Worm (Caenorhabditis elegans) whole organism, early embryonic: Measurements from ENCODE around the gene efk-1.

Experiments used
- B0310.2 ChIP-seq: sonication (generic microtip); optimal IDR thresholded peaks from 2 replicates; lab custom pipeline; 2016; ENCODE audit warnings: mild to moderate bottlenecking, missing genetic modification characterization, missing compliant biosample characterization
- F13C5.2 ChIP-seq: sonication (generic microtip); optimal IDR thresholded peaks from 2 replicates; lab custom pipeline; 2017; ENCODE audit warnings: mild to moderate bottlenecking, missing genetic modification characterization, inconsistent platforms, missing compliant biosample characterization
- aly-1 ChIP-seq: sonication (generic microtip); optimal IDR thresholded peaks from 2 replicates; lab custom pipeline; 2016; ENCODE audit warnings: missing genetic modification characterization, missing compliant biosample characterization
- ama-1 ChIP-seq: fragments of 150-350 bp; optimal IDR thresholded peaks from 2 replicates; lab custom pipeline; 2014
- ceh-13 ChIP-seq: fragments of 200-800 bp; sonication (Bioruptor generic); optimal IDR thresholded peaks from 2 replicates; lab custom pipeline; 2018; ENCODE audit warnings: mild to moderate bottlenecking, missing genetic modification characterization, missing compliant biosample characterization
- ceh-36 ChIP-seq: sonication (generic microtip); optimal IDR thresholded peaks from 2 replicates; lab custom pipeline; 2016; ENCODE audit warnings: missing genetic modification characterization, inconsistent platforms, missing compliant biosample characterization
- ets-7 ChIP-seq: sonication (generic microtip); optimal IDR thresholded peaks from 2 replicates; lab custom pipeline; 2016; ENCODE audit warnings: missing genotype, missing genetic modification characterization, missing compliant biosample characterization
- flt-1 ChIP-seq: fragments of 200-800 bp; sonication (Bioruptor generic); IDR thresholded peaks from 2 replicates; pipeline ENCODE4 v1.3.6; 2022; ENCODE audit warnings: missing genetic modification characterization, missing compliant biosample characterization
- hmbx-1 ChIP-seq: sonication (generic microtip); optimal IDR thresholded peaks from 2 replicates; lab custom pipeline; 2016; ENCODE audit warnings: mild to moderate bottlenecking, missing genetic modification characterization, missing compliant biosample characterization
- hmg-4 ChIP-seq: fragments of 200-800 bp; sonication (Bioruptor generic); optimal IDR thresholded peaks from 2 replicates; lab custom pipeline; 2018; ENCODE audit warnings: mild to moderate bottlenecking, missing genetic modification characterization, missing compliant biosample characterization
- hnd-1 ChIP-seq: sonication (generic microtip); optimal IDR thresholded peaks from 2 replicates; lab custom pipeline; 2016; ENCODE audit warnings: missing genetic modification characterization, missing compliant biosample characterization
- pes-1 ChIP-seq: fragments of 200-800 bp; sonication (Bioruptor generic); IDR thresholded peaks from 2 replicates; pipeline ENCODE4 v1.3.6; 2022; ENCODE audit warnings: missing genetic modification reagents, missing genetic modification characterization, missing compliant biosample characterization
- scrt-1 ChIP-seq: fragments of 200-800 bp; sonication (Bioruptor generic); IDR thresholded peaks from 2 replicates; pipeline ENCODE4 v1.3.6; 2022; ENCODE audit warnings: missing genetic modification characterization, missing compliant biosample characterization
- sea-1 ChIP-seq: fragments of 200-800 bp; sonication (Bioruptor generic); conservative IDR thresholded peaks from 2 replicates; pipeline ENCODE4 v1.3.6; 2022; ENCODE audit warnings: missing genetic modification characterization, missing compliant biosample characterization
- tbx-11 ChIP-seq: fragments of 200-800 bp; sonication (Bioruptor generic); IDR thresholded peaks from 2 replicates; pipeline ENCODE4 v1.3.6; 2022; ENCODE audit warnings: missing genetic modification characterization, missing compliant biosample characterization
- tbx-37 ChIP-seq: fragments of 200-800 bp; sonication (Bioruptor generic); conservative IDR thresholded peaks from 2 replicates; pipeline ENCODE4 v1.3.6; 2022; ENCODE audit warnings: missing genetic modification reagents, missing genetic modification characterization, missing compliant biosample characterization
- tra-4 ChIP-seq: sonication (generic microtip); optimal IDR thresholded peaks from 2 replicates; lab custom pipeline; 2017; ENCODE audit warnings: missing genetic modification characterization, missing compliant biosample characterization

The efk-1 gene

DNA sequence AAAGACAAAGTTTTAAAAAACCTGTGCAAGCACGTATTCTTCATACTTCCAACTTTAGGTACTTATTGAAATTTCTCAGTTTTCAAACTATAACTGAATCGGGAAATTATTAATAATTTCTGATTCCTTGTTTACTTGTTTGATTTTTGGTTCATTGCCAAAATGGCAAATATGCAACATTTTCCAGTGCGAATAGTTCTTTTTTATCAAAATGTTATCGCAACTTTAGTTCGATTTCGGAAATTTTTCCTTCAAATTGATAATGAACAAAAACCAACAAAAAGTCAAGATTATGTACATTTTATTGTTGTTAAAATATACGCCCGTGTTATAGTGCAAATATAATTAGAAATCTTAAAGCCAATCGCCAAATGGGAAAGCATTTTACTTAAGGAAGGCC, 9.3 kb upstream of the efk-1 start:
- TF ChIP-seq ama-1 (lab: Kevin White, UChicago) (no peak), hmbx-1 (no peak), F13C5.2 (no peak), ceh-13 (no peak), B0310.2 (tag; lab: Kevin White, UChicago) (no peak), scrt-1 (GFP tag; lab: Robert Waterston, UW) (no peak), ceh-36 (tag; lab: Kevin White, UChicago) (no peak), sea-1 (GFP tag; lab: Robert Waterston, UW) (no peak), pes-1 (GFP tag; lab: Robert Waterston, UW) (no peak), tbx-37 (GFP tag; lab: Robert Waterston, UW) (no peak), hmg-4 (no peak), tbx-11 (no peak), tra-4 (tag; lab: Kevin White, UChicago) (no peak), aly-1 (tag; lab: Kevin White, UChicago) (no peak), hnd-1 (no peak), flt-1 (GFP tag; lab: Robert Waterston, UW) (no peak), ets-7 (tag; lab: Kevin White, UChicago) (no peak)

DNA sequence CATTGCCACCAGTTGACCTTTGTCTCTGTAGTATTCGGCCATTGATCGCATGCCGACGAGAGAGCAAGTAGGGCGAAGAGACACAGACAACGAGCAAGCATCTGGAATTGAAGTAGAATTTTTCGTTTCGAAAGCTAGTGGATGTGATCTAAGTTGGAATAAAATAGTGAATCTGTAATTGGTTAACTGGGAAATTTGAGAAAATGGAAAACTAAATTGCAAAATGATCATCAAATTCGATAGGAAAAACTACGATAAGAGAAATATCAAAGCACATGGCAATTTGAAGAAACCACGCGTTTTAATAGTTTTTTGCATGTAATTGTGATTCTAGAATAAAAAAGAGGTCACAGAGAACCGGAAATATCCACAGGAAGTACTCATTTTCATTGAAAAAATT, 8.4 kb upstream of the efk-1 start, which contains the start of gene F42A10.6:
Gene F42A10.6 (minus strand): TSS at position 101 of the 400 bp plus-strand sequence.
- TF ChIP-seq hmg-4 (no peak), B0310.2 (tag; lab: Kevin White, UChicago) (no peak), sea-1 (GFP tag; lab: Robert Waterston, UW) (no peak), F13C5.2 (no peak), pes-1 (GFP tag; lab: Robert Waterston, UW) (no peak), aly-1 (tag; lab: Kevin White, UChicago) (no peak), flt-1 (GFP tag; lab: Robert Waterston, UW) (no peak), ets-7 (tag; lab: Kevin White, UChicago) (no peak), tbx-37 (GFP tag; lab: Robert Waterston, UW) (no peak), scrt-1 (GFP tag; lab: Robert Waterston, UW) (no peak), hnd-1 (no peak), hmbx-1 (no peak), tra-4 (tag; lab: Kevin White, UChicago) (no peak), ceh-36 (tag; lab: Kevin White, UChicago) (no peak), ama-1 (lab: Kevin White, UChicago) (no peak), tbx-11 (no peak), ceh-13 (no peak)

DNA sequence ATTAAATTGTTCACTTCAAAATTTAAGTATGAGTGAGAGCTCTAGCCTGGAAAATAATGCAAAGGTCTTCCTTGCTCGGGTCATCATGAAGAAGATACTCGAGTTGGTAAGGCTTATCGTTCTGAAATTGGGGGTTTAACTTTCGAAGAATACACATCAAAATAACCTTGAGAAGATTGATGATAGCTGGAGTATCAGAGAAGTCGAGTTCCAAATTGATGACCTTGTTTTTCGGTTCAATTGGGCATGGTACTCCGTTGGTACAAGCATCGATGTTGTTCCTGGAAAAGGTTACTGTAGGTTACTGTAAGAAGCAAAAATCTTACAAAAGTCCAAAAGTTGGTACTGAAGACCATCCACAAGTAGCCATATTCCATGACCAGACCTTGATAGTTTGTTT, 7.8 kb upstream of the efk-1 start:
- no peak for TF ChIP-seq aly-1 (tag; lab: Kevin White, UChicago)
- no peak for TF ChIP-seq pes-1 (GFP tag; lab: Robert Waterston, UW)
- TF ChIP-seq ceh-13, result no peak
- TF ChIP-seq sea-1 (GFP tag; lab: Robert Waterston, UW), result no peak
- TF ChIP-seq tra-4 (tag; lab: Kevin White, UChicago), result no peak
- TF ChIP-seq ets-7 (tag; lab: Kevin White, UChicago), result no peak
- no peak for TF ChIP-seq scrt-1 (GFP tag; lab: Robert Waterston, UW)
- no peak for TF ChIP-seq ama-1 (lab: Kevin White, UChicago)
- TF ChIP-seq tbx-37 (GFP tag; lab: Robert Waterston, UW), result no peak
- TF ChIP-seq ceh-36 (tag; lab: Kevin White, UChicago), result no peak
- TF ChIP-seq hmg-4, result no peak
- TF ChIP-seq tbx-11, result no peak
- no peak for TF ChIP-seq hnd-1
- TF ChIP-seq B0310.2 (tag; lab: Kevin White, UChicago), result no peak
- no peak for TF ChIP-seq flt-1 (GFP tag; lab: Robert Waterston, UW)
- no peak for TF ChIP-seq hmbx-1
- TF ChIP-seq F13C5.2, result no peak

DNA sequence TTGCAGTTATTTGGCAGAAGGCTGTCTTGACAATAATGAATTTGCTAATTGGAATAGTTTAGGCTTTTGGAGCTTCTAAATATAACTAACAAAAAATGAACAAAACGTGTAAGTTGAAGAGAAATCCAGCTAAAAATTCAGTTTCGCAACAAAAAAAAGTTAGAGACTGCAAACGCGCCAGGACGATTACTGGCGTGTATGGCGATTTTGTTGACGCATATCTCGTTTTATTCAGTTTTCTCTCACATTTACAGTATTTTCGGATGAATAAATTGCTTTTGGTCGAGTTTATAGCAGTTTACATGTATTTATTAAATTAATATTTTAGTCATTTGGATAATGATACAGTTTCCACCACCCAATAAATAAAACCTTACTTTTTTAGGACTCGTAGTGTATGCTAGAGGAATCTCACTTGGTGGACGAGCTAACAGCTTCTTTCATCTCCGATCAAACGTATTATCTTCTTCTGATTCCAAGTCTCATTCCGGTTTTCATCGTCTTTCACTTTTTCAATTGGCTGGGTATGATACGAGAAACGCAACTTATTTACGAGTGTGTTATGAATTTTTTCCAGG, 4.8 kb upstream of the efk-1 start, which contains the start of the genes abcf-3 and F42A10.5:
Gene abcf-3 (plus strand): TSS at position 384 of the 578 bp plus-strand sequence.
Gene F42A10.5 (minus strand): TSS at position 458 of the 578 bp plus-strand sequence.
- TF ChIP-seq ceh-36 (tag; lab: Kevin White, UChicago) (no peak), aly-1 (tag; lab: Kevin White, UChicago) (no peak), tbx-11 (no peak), tbx-37 (GFP tag; lab: Robert Waterston, UW) (no peak), hmg-4 (no peak), F13C5.2 (no peak), scrt-1 (GFP tag; lab: Robert Waterston, UW) (no peak), ama-1 (lab: Kevin White, UChicago) (no peak), hnd-1 (no peak), tra-4 (tag; lab: Kevin White, UChicago) (no peak), flt-1 (GFP tag; lab: Robert Waterston, UW) (no peak), pes-1 (GFP tag; lab: Robert Waterston, UW) (no peak), B0310.2 (tag; lab: Kevin White, UChicago) (no peak), ceh-13 (no peak), ets-7 (tag; lab: Kevin White, UChicago) (no peak), hmbx-1 (no peak), sea-1 (GFP tag; lab: Robert Waterston, UW) (no peak)

DNA sequence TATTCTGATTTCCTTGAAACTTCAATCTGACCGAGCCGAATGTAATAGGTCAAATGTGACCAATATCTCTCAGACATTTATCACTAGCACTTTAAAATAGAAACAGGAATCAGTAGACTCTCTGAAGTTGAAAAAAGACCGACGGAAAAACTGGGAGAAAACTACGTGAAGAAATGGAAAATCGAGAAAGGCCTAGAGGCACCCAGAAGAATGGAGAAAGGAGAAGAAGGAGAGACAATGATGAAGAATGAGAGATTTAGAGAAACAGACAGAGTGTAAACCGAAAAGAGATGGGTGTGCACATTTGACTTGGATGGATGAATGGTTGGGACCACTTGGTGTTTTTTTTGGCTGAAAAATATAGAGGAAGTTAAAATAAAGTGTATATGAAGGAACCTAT, 1.7 kb upstream of the efk-1 start:
- TF ChIP-seq pes-1 (GFP tag; lab: Robert Waterston, UW) (no peak), F13C5.2 (peak; percentile 12)

DNA sequence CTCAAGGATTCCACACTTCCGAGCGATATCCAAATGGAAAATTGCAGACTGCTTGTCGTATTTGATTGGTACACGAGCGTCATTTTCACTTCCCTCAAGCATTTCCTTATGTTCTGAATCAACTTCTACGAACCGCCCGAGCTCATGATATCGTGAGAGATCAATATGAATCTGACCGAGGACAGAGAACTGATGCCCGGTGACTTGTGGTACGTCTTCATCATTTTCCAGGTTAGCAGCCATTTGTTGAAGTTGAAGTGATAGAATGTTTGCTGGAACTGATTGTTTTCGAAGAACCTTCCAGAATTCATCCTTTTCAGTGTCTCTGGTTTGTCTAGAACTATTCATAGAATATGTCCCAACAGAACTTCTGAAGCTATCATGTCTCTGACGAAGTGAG, 1.7 kb downstream of the efk-1 start:
- TF ChIP-seq F13C5.2 (no peak), tbx-37 (GFP tag; lab: Robert Waterston, UW) (no peak), flt-1 (GFP tag; lab: Robert Waterston, UW) (no peak), hmbx-1 (no peak), scrt-1 (GFP tag; lab: Robert Waterston, UW) (no peak), ceh-36 (tag; lab: Kevin White, UChicago) (no peak), aly-1 (tag; lab: Kevin White, UChicago) (no peak), ceh-13 (no peak), tra-4 (tag; lab: Kevin White, UChicago) (no peak), hmg-4 (no peak), ets-7 (tag; lab: Kevin White, UChicago) (no peak), B0310.2 (tag; lab: Kevin White, UChicago) (no peak), tbx-11 (no peak), pes-1 (GFP tag; lab: Robert Waterston, UW) (no peak), ama-1 (lab: Kevin White, UChicago) (no peak), sea-1 (GFP tag; lab: Robert Waterston, UW) (no peak), hnd-1 (no peak)

DNA sequence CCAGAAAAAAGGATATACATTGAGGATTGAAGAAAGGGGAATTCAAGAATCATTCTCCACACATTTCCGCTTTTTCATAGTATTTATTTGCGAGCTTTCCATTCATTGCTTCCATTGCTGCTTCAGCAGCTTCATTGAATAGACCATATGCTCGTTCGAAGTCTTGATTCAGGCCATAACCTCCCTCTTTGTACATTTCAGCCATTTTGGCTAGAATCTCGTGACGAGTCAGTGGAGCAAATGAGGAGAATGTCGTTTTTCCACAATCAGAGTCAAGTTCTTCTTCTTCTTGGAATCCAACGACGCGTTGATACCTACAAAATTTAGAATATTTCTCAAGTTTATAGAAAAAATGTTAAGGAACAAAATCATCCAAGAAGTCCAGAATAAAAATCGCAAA, 3.1 kb downstream of the efk-1 start:
- TF ChIP-seq B0310.2 (tag; lab: Kevin White, UChicago), result no peak
- TF ChIP-seq tra-4 (tag; lab: Kevin White, UChicago), result no peak
- no peak for TF ChIP-seq ceh-13
- TF ChIP-seq hmg-4, result no peak
- TF ChIP-seq scrt-1 (GFP tag; lab: Robert Waterston, UW), result no peak
- no peak for TF ChIP-seq ets-7 (tag; lab: Kevin White, UChicago)
- no peak for TF ChIP-seq pes-1 (GFP tag; lab: Robert Waterston, UW)
- TF ChIP-seq sea-1 (GFP tag; lab: Robert Waterston, UW), result no peak
- TF ChIP-seq hnd-1, result no peak
- no peak for TF ChIP-seq aly-1 (tag; lab: Kevin White, UChicago)
- no peak for TF ChIP-seq flt-1 (GFP tag; lab: Robert Waterston, UW)
